Worm (Caenorhabditis elegans): ENCODE data around the gene ZK105.14.
"Not testable (repeated sequence)": the region's sequence is repeated elsewhere in the genome, so short reads cannot be mapped to it uniquely, and the experiment has no call there.

Gene ZK105.14

DNA sequence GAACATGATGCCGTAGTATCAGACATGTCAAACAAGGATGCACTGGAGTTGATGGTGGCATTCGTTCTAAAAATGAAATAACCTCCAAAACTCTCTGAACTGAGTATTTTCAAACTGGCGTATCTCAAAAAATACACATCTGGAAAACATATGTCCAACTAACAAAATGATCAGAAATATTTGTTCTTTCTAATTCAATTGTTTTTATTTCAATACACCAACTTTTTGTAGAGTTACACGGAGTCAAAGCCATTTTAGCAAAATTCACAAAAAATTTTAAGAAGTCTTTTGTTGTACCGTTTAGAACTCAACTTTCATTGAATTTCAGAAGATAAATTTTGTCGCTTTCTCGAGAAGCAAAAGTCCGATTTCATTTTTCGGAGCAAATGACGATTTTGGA, 18.3 kb downstream of the ZK105.14 start, which contains the start of gene srsx-40:
Gene srsx-40, minus strand, starts transcription at position 101 of the 400 bp plus-strand sequence.
- not testable (repeated sequence) for TF ChIP-seq hpl-2 (GFP tag; optimal IDR thresholded peaks at IDR 0.05); fkh-4 (tag; optimal IDR thresholded peaks at IDR 0.05; ENCODE audit: borderline replicate concordance); F16B12.6 (tag; optimal IDR thresholded peaks at IDR 0.05)

DNA sequence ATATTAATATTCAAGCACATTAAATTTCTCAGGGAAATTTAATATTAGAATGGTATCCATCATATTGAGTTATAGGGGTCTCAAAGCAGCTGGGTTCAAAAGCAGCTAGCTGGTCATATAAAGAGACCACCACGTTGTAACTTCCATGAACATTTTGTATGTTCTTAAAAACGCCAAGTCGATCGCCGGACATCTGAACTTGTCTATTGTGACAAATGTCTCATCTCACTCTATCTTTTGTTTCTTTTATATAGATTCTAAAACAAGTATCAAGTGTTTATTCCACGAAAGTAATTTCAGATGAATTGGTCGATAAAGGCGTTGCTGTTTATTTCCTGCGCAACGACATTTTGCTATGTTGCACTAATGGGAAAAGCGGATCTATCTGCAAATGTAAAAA, 25.0 kb downstream of the ZK105.14 start, which contains the start of gene ZK105.3:
Gene ZK105.3, plus strand, starts transcription at position 301 of the 400 bp plus-strand sequence.
- no peak for TF ChIP-seq blmp-1 (tag; optimal IDR thresholded peaks at IDR 0.05)

DNA sequence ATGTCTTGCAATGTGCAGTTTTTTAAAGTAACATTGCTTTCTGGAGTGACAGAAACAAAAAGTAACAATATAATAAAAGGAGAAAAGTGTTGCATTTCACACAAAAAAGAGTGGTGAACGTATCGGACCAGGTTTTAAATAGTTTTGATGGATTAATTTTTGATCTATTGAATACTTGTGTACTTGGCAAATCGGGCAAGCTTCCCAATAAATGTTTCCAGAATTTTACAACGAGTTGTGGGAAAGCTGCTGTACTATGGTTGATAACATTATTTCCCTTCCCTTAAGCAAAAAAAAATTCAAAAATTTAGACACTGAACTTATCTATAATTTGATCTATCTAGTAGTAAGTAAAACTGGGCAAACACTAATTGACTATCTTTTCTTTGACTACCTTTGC, 28.5 kb downstream of the ZK105.14 start, which contains the start of gene C12D5.10:
Gene C12D5.10, minus strand, starts transcription at position 101 of the 400 bp plus-strand sequence.
- TF ChIP-seq aha-1 (tag; optimal IDR thresholded peaks at IDR 0.05) (no peak), dpl-1 (GFP tag; optimal IDR thresholded peaks at IDR 0.05) (no peak), ceh-88 (GFP tag; IDR thresholded peaks at IDR 0.05) (no peak), nhr-84 (tag; optimal IDR thresholded peaks at IDR 0.05) (no peak), alr-1 (tag; optimal IDR thresholded peaks at IDR 0.05; ENCODE audit: borderline replicate concordance) (no peak), pqm-1 (tag; optimal IDR thresholded peaks at IDR 0.05) (no peak), F16B12.6 (tag; optimal IDR thresholded peaks at IDR 0.05) (no peak), sptf-1 (tag; optimal IDR thresholded peaks at IDR 0.05) (no peak), fos-1 (tag; optimal IDR thresholded peaks at IDR 0.05) (no peak), hlh-4 (tag; optimal IDR thresholded peaks at IDR 0.05) (no peak), irx-1 (tag; optimal IDR thresholded peaks at IDR 0.05) (no peak), snu-23 (GFP tag; optimal IDR thresholded peaks at IDR 0.05) (no peak), rnt-1 (tag; optimal IDR thresholded peaks at IDR 0.05) (no peak)

DNA sequence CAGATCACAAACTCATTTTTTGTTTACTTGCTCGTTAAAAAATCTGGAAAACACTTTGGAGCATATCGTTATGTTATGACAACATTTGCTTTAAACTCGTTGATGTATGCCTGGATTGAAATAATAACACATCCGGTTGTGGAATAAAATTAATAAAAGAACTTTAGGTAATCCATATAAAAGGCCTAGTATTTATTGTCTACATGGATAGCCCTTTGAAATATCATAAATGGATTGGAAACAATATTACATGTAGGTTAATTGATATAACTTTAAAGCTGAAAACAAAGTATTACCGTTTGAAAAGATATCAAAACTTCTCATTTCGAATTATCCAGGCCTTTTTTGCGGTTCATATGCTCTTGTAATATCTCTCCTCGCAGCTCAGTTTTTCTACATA, 31.2 kb downstream of the ZK105.14 start:
- no peak for TF ChIP-seq rnt-1 (tag; optimal IDR thresholded peaks at IDR 0.05)
- no peak for TF ChIP-seq unc-30 (tag; optimal IDR thresholded peaks at IDR 0.05)
- no peak for TF ChIP-seq jun-1 (tag; optimal IDR thresholded peaks at IDR 0.05)
- TF ChIP-seq lin-14 (GFP tag; optimal IDR thresholded peaks at IDR 0.05): no peak
- no peak for TF ChIP-seq zip-4 (GFP tag; optimal IDR thresholded peaks at IDR 0.05)
- no peak for TF ChIP-seq C16A3.4 (tag; optimal IDR thresholded peaks at IDR 0.05)
- TF ChIP-seq lin-13 (GFP tag; optimal IDR thresholded peaks at IDR 0.05): no peak
- TF ChIP-seq efl-1 (optimal IDR thresholded peaks at IDR 0.05): no peak
- no peak for TF ChIP-seq efl-1 (GFP tag; optimal IDR thresholded peaks at IDR 0.05 in 1 of 2)
- TF ChIP-seq mef-2 (tag; optimal IDR thresholded peaks at IDR 0.05): no peak

DNA sequence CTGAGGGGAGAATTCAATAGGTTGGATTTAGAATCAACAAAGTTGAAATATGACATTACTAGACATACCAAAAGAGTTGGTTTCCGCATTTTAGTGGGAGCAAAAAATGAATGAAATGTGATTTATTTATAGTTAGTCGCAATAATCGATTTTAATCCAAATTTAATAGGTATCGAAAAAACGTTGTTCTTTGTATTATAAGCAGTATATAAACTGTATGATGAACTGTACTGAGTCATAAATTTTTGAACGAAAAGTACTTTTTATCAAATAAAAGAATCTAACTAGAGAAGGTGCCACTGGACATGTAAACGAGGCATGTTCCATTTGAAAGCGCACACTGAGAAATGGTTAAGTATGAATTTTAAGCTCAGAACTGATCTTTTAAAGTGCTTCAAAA, 32.0 kb downstream of the ZK105.14 start, which contains the start of gene C12D5.9:
Gene C12D5.9, minus strand, starts transcription at position 101 of the 400 bp plus-strand sequence.
- TF ChIP-seq unc-86 (tag; optimal IDR thresholded peaks at IDR 0.05) (no peak), lin-14 (GFP tag; optimal IDR thresholded peaks at IDR 0.05) (no peak), fos-1 (tag; optimal IDR thresholded peaks at IDR 0.05) (no peak), nhr-12 (tag; optimal IDR thresholded peaks at IDR 0.05) (no peak), lir-3 (tag; optimal IDR thresholded peaks at IDR 0.05; ENCODE audit: poor library complexity) (no peak), lin-39 (tag; optimal IDR thresholded peaks at IDR 0.05) (no peak), ztf-11 (tag; optimal IDR thresholded peaks at IDR 0.05) (no peak), nhr-11 (tag; optimal IDR thresholded peaks at IDR 0.05) (no peak), ceh-63 (GFP tag; optimal IDR thresholded peaks at IDR 0.05) (no peak), egl-27 (tag; optimal IDR thresholded peaks at IDR 0.05) (no peak), unc-30 (tag; optimal IDR thresholded peaks at IDR 0.05) (no peak)

DNA sequence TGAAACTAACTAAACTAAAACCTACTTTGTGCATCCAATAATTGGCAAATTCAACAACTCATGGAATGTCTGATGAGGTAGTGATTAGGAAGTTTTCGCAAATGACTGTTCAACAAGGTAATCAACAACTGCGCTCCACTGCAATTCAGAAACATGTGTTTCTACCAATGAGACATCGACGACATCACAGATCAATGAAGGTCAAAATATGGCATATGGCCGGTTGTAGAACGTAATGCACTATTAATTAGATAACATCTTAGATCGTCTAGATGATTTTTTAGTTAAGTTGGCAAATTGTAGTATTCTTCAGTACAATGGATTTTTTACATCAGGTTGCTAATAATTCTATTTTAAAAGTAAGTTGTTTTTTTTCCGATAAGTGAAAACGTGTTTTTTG, 35.7 kb downstream of the ZK105.14 start, which contains the start of the genes nhr-94 and nhr-152:
Gene nhr-94, minus strand, starts transcription at position 147 of the 400 bp plus-strand sequence.
Gene nhr-152, plus strand, starts transcription at position 162 of the 400 bp plus-strand sequence.
- TF ChIP-seq efl-1 (optimal IDR thresholded peaks at IDR 0.05) (no peak), efl-1 (GFP tag; optimal IDR thresholded peaks at IDR 0.05 in 1 of 2) (peak in 1 of 2 experiments; percentile 60), aha-1 (tag; optimal IDR thresholded peaks at IDR 0.05) (no peak), lin-35 (GFP tag; optimal IDR thresholded peaks at IDR 0.05) (peak in 1 of 2 experiments; percentile 60), ztf-11 (tag; optimal IDR thresholded peaks at IDR 0.05) (no peak), elt-3 (tag; optimal IDR thresholded peaks at IDR 0.05) (peak in 1 of 6 experiments; percentile 17), blmp-1 (tag; optimal IDR thresholded peaks at IDR 0.05) (peak; percentile 52), ets-5 (GFP tag; IDR thresholded peaks at IDR 0.05) (no peak), lin-14 (GFP tag; optimal IDR thresholded peaks at IDR 0.05) (peak; percentile 74), nhr-71 (tag; optimal IDR thresholded peaks at IDR 0.05) (peak; percentile 48), snu-23 (GFP tag; optimal IDR thresholded peaks at IDR 0.05) (peak; percentile 47), dsc-1 (tag; optimal IDR thresholded peaks at IDR 0.05) (no peak), sox-4 (tag; optimal IDR thresholded peaks at IDR 0.05) (no peak), nhr-85 (tag) (peak; percentile 96), nhr-19 (GFP tag; conservative IDR thresholded peaks at IDR 0.05) (0 out of 2 replicates have a peak, but pooled peaks have one; percentile 8), lin-13 (GFP tag; optimal IDR thresholded peaks at IDR 0.05) (no peak), nhr-20 (tag; optimal IDR thresholded peaks at IDR 0.05) (peak; percentile 79), fkh-4 (tag; optimal IDR thresholded peaks at IDR 0.05; ENCODE audit: borderline replicate concordance) (no peak), ama-1 (optimal IDR thresholded peaks at IDR 0.05) (no peak)

All from whole organism, L1 larva.